Worm (Caenorhabditis elegans) whole organism, midembryonic: ENCODE results near the gene Y45F3A.4.

Experiments
- cog-1 ChIP-seq: sonication (generic microtip); optimal IDR thresholded peaks from 2 replicates; lab custom pipeline; 2016; ENCODE audit warnings: missing genetic modification characterization, missing compliant biosample characterization
- flt-1 ChIP-seq: fragments of 200-800 bp; sonication (Bioruptor generic); IDR thresholded peaks from 2 replicates; pipeline ENCODE4 v1.3.6; 2022; ENCODE audit warnings: missing genetic modification characterization, missing compliant biosample characterization
- klf-2 ChIP-seq: fragments of 200-800 bp; sonication (Bioruptor generic); conservative IDR thresholded peaks from 2 replicates; pipeline ENCODE4 v1.3.6; 2022; ENCODE audit warnings: missing genetic modification reagents, missing genetic modification characterization, missing compliant biosample characterization
- tab-1 ChIP-seq: fragments of 200-800 bp; sonication (Bioruptor generic); IDR thresholded peaks from 2 replicates; pipeline ENCODE4 v1.3.6; 2022; ENCODE audit warnings: missing genetic modification characterization, missing compliant biosample characterization

- TF ChIP-seq klf-2 (GFP tag; lab: Robert Waterston, UW) = no peak
- no peak for TF ChIP-seq cog-1
- TF ChIP-seq tab-1 = no peak
- TF ChIP-seq flt-1 (GFP tag; lab: Robert Waterston, UW) = no peak
Measured at ce11 chrIII:10595066-10595465, 19.8 kb upstream of the Y45F3A.4 start, which contains the start of gene Y45F3A.9.
